Fruit fly (Drosophila melanogaster) whole organism, wandering third instar larva: Measurements from ENCODE around the gene Ilp4.

ENCODE experiments used
- CrebA ChIP-seq: fragments of 200-800 bp; sonication (Bioruptor generic); optimal IDR thresholded peaks from 2 replicates; lab custom pipeline; 2016; ENCODE audit warnings: missing biosample characterization, mild to moderate bottlenecking, missing genetic modification characterization, borderline replicate concordance
- Dif ChIP-seq: fragments of 200-275, 200-300 bp; sonication (Bioruptor generic); optimal IDR thresholded peaks from 2 replicates; lab custom pipeline; 2018; ENCODE audit warnings: missing biosample characterization, missing genetic modification characterization; ENCODE audit not compliant: partially characterized antibody
- Hnf4 ChIP-seq: fragments of 200-800 bp; sonication (Bioruptor generic); optimal IDR thresholded peaks from 2 replicates; lab custom pipeline; 2016; ENCODE audit warnings: missing biosample characterization, mild to moderate bottlenecking, missing genetic modification characterization
- Mio ChIP-seq: sonication (Bioruptor generic); optimal IDR thresholded peaks from 2 replicates; lab custom pipeline; 2016; ENCODE audit warnings: missing biosample characterization, missing genetic modification characterization
- OdsH ChIP-seq: fragments of 200-800 bp; sonication (Bioruptor generic); optimal IDR thresholded peaks from 2 replicates; lab custom pipeline; 2016; ENCODE audit warnings: missing biosample characterization, mild to moderate bottlenecking, missing genetic modification characterization
- Sp1 ChIP-seq: fragments of 200-800 bp; sonication (Bioruptor generic); optimal IDR thresholded peaks from 3 replicates; lab custom pipeline; 2019; ENCODE audit warnings: missing biosample characterization, mild to moderate bottlenecking, missing genetic modification characterization, moderate library complexity
- brk ChIP-seq: fragments of 200-800 bp; sonication (Bioruptor generic); optimal IDR thresholded peaks from 2 replicates; lab custom pipeline; 2016; ENCODE audit warnings: missing biosample characterization, mild to moderate bottlenecking, missing genetic modification characterization
- fru ChIP-seq: fragments of 200-800 bp; sonication (Bioruptor generic); optimal IDR thresholded peaks from 3 replicates; lab custom pipeline; 2016; ENCODE audit warnings: missing biosample characterization, mild to moderate bottlenecking, missing genetic modification characterization
- lola ChIP-seq: fragments of >200 bp; optimal IDR thresholded peaks from 2 replicates; lab custom pipeline; 2017; ENCODE audit warnings: missing biosample characterization, missing genetic modification characterization
- psq ChIP-seq: fragments of 200-800 bp; sonication (Bioruptor generic); optimal IDR thresholded peaks from 3 replicates; lab custom pipeline; 2017; ENCODE audit warnings: missing biosample characterization, mild to moderate bottlenecking, missing genetic modification characterization, moderate library complexity
- woc ChIP-seq: sonication (Bioruptor generic); optimal IDR thresholded peaks from 2 replicates; lab custom pipeline; 2016; ENCODE audit warnings: missing biosample characterization, mild to moderate bottlenecking, missing genetic modification characterization

- TF ChIP-seq Dif (no peak), woc (GFP tag; lab: Kevin White, UChicago) (no peak), Mio (GFP tag; lab: Kevin White, UChicago) (no peak), lola (no peak), fru (GFP tag; lab: Kevin White, UChicago) (no peak), OdsH (GFP tag; lab: Kevin White, UChicago) (no peak), brk (GFP tag; lab: Kevin White, UChicago) (no peak), CrebA (GFP tag; lab: Kevin White, UChicago) (no peak), Hnf4 (GFP tag; lab: Kevin White, UChicago) (no peak), psq (GFP tag; lab: Kevin White, UChicago) (no peak), Sp1 (GFP tag; lab: Kevin White, UChicago) (no peak)
These were observed 34.5 kb upstream of the Ilp4 start, which contains the start of gene Cdk8 for dm6 chr3L:9838534-9838933.
